Worm (Caenorhabditis elegans) whole organism, L4/young adult: ENCODE measurements around the gene idpp-1.

Source experiments
- W03F9.2 ChIP-seq: fragments of 150-350 bp; optimal IDR thresholded peaks from 2 replicates; lab custom pipeline; 2014; ENCODE audit warnings: missing biosample characterization, missing genetic modification characterization
- him-1 ChIP-seq: sonication (generic microtip); optimal IDR thresholded peaks from 2 replicates; lab custom pipeline; 2016; ENCODE audit warnings: missing genotype, missing genetic modification reagents, missing genetic modification characterization, missing compliant biosample characterization

DNA sequence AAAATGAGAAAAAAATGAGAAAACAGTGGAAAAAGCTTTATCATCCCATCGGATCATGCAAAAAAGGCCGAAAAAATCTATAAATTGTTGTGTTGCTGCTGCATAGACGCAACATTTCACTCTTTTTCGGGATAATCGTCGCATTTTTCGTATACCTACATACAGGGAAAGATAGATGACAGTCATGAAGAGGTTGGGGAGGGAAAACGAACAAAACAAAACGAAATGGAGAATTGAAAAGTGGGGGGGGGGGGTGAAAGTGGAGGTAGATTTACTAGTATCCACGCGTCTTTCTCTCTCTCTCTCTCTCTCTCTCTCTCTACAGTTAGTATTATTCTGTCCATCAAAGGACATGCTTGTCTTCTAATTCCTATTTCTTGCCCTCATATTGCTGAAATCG lies 4.0 kb downstream of the idpp-1 start:
- TF ChIP-seq W03F9.2 (no peak), him-1 (tag; lab: Kevin White, UChicago) (no peak)
